Worm (Caenorhabditis elegans) whole organism, late embryonic: ENCODE results near the gene srbc-79.

Experiments
- C08G9.2 ChIP-seq: sonication (generic microtip); optimal IDR thresholded peaks from 2 replicates; lab custom pipeline; 2016; ENCODE audit warnings: mild to moderate bottlenecking, missing genetic modification characterization, moderate library complexity, missing compliant biosample characterization
- C38D4.7 ChIP-seq: fragments of 200-800 bp; sonication (Bioruptor generic); optimal IDR thresholded peaks from 2 replicates; lab custom pipeline; 2018; ENCODE audit warnings: mild to moderate bottlenecking, missing genetic modification characterization, moderate library complexity, missing compliant biosample characterization
- F13H6.1 ChIP-seq: sonication (generic microtip); optimal IDR thresholded peaks from 2 replicates; lab custom pipeline; 2016; ENCODE audit warnings: missing genetic modification characterization, missing compliant biosample characterization
- K09A11.1 ChIP-seq: sonication (generic microtip); optimal IDR thresholded peaks from 2 replicates; lab custom pipeline; 2017; ENCODE audit warnings: antibody characterized with exemption, mild to moderate bottlenecking, missing genetic modification characterization, missing compliant biosample characterization; ENCODE audit not compliant: insufficient read depth
- T23F11.4 ChIP-seq: fragments of 200-800 bp; sonication (Bioruptor generic); optimal IDR thresholded peaks from 2 replicates; lab custom pipeline; 2018; ENCODE audit warnings: mild to moderate bottlenecking, missing genetic modification characterization, missing compliant biosample characterization
- ama-1 ChIP-seq: fragments of 150-350 bp; optimal IDR thresholded peaks from 2 replicates; lab custom pipeline; 2014
- ceh-14 ChIP-seq: sonication (generic microtip); optimal IDR thresholded peaks from 2 replicates; lab custom pipeline; 2016; ENCODE audit warnings: missing genotype, missing genetic modification characterization, missing compliant biosample characterization
- ceh-18 ChIP-seq: sonication (generic microtip); optimal IDR thresholded peaks from 2 replicates; lab custom pipeline; 2016; ENCODE audit warnings: missing genetic modification characterization, missing compliant biosample characterization
- ceh-2 ChIP-seq: sonication (generic microtip); optimal IDR thresholded peaks from 2 replicates; lab custom pipeline; 2016; ENCODE audit warnings: missing genotype, missing genetic modification characterization, missing compliant biosample characterization
- ceh-22 ChIP-seq: sonication (generic microtip); optimal IDR thresholded peaks from 2 replicates; lab custom pipeline; 2017; ENCODE audit warnings: missing biosample characterization, missing genetic modification characterization
- ceh-31 ChIP-seq: sonication (generic microtip); optimal IDR thresholded peaks from 2 replicates; lab custom pipeline; 2016; ENCODE audit warnings: missing genetic modification characterization, missing compliant biosample characterization
- ceh-48 ChIP-seq: sonication (generic microtip); optimal IDR thresholded peaks from 2 replicates; lab custom pipeline; 2016; ENCODE audit warnings: missing genetic modification characterization, inconsistent platforms, missing compliant biosample characterization
- ceh-9 ChIP-seq: sonication (generic microtip); optimal IDR thresholded peaks from 2 replicates; lab custom pipeline; 2016; ENCODE audit warnings: mild to moderate bottlenecking, missing genetic modification characterization, inconsistent platforms, missing compliant biosample characterization
- che-1 ChIP-seq: sonication (generic microtip); optimal IDR thresholded peaks from 2 replicates; lab custom pipeline; 2016; ENCODE audit warnings: mild to moderate bottlenecking, missing genetic modification characterization, missing compliant biosample characterization
- dmd-4 ChIP-seq: sonication (generic microtip); optimal IDR thresholded peaks from 2 replicates; lab custom pipeline; 2016; ENCODE audit warnings: borderline replicate concordance, missing genetic modification characterization, missing compliant biosample characterization
- dve-1 ChIP-seq: sonication (generic microtip); optimal IDR thresholded peaks from 2 replicates; lab custom pipeline; 2017; ENCODE audit warnings: antibody characterized with exemption, mild to moderate bottlenecking, missing genetic modification characterization, missing compliant biosample characterization
- ets-4 ChIP-seq: sonication (generic microtip); optimal IDR thresholded peaks from 2 replicates; lab custom pipeline; 2016; ENCODE audit warnings: missing genetic modification characterization, missing compliant biosample characterization
- eyg-1 ChIP-seq: sonication (generic microtip); optimal IDR thresholded peaks from 2 replicates; lab custom pipeline; 2016; ENCODE audit warnings: missing genotype, missing genetic modification characterization, missing compliant biosample characterization
- fax-1 ChIP-seq: sonication (generic microtip); optimal IDR thresholded peaks from 2 replicates; lab custom pipeline; 2016; ENCODE audit warnings: missing genotype, missing genetic modification characterization, missing compliant biosample characterization
- gmeb-2 ChIP-seq: sonication (generic microtip); optimal IDR thresholded peaks from 2 replicates; lab custom pipeline; 2016; ENCODE audit warnings: missing genetic modification characterization, inconsistent platforms, missing compliant biosample characterization
- hlh-30 ChIP-seq: sonication (generic microtip); optimal IDR thresholded peaks from 2 replicates; lab custom pipeline; 2017; ENCODE audit warnings: antibody characterized with exemption, missing genetic modification characterization, missing compliant biosample characterization; ENCODE audit not compliant: insufficient read depth
- hlh-6 ChIP-seq: sonication (generic microtip); optimal IDR thresholded peaks from 2 replicates; lab custom pipeline; 2016; ENCODE audit warnings: missing genotype, missing genetic modification characterization, missing compliant biosample characterization
- lim-6 ChIP-seq: sonication (generic microtip); optimal IDR thresholded peaks from 2 replicates; lab custom pipeline; 2016; ENCODE audit warnings: missing genetic modification characterization, missing compliant biosample characterization
- mec-3 ChIP-seq: sonication (generic microtip); optimal IDR thresholded peaks from 2 replicates; lab custom pipeline; 2016; ENCODE audit warnings: borderline replicate concordance, missing genetic modification characterization, missing compliant biosample characterization
- nfya-1 ChIP-seq: sonication (generic microtip); optimal IDR thresholded peaks from 2 replicates; lab custom pipeline; 2017; ENCODE audit warnings: missing genetic modification characterization, mild to moderate bottlenecking, missing compliant biosample characterization, antibody characterized with exemption, moderate library complexity
- nhr-232 ChIP-seq: sonication (generic microtip); optimal IDR thresholded peaks from 2 replicates; lab custom pipeline; 2016; ENCODE audit warnings: missing genetic modification characterization, missing compliant biosample characterization
- odd-2 ChIP-seq: sonication (generic microtip); optimal IDR thresholded peaks from 2 replicates; lab custom pipeline; 2017; ENCODE audit warnings: antibody characterized with exemption, mild to moderate bottlenecking, missing genetic modification characterization, missing compliant biosample characterization
- pax-1 ChIP-seq: fragments of 150-350 bp; optimal IDR thresholded peaks from 2 replicates; lab custom pipeline; 2014; ENCODE audit warnings: missing biosample characterization, missing genetic modification characterization
- pha-2 ChIP-seq: sonication (generic microtip); optimal IDR thresholded peaks from 2 replicates; lab custom pipeline; 2017; ENCODE audit warnings: mild to moderate bottlenecking, missing genetic modification characterization, missing compliant biosample characterization
- pros-1 ChIP-seq: fragments of 150-350 bp; optimal IDR thresholded peaks from 2 replicates; lab custom pipeline; 2014; ENCODE audit warnings: missing biosample characterization, missing genetic modification reagents, missing genetic modification characterization
- sdc-2 ChIP-seq: sonication (generic microtip); optimal IDR thresholded peaks from 2 replicates; lab custom pipeline; 2016; ENCODE audit warnings: missing genotype, missing genetic modification characterization, missing compliant biosample characterization
- sox-2 ChIP-seq: fragments of 200-800 bp; sonication (Bioruptor generic); IDR thresholded peaks from 2 replicates; pipeline ENCODE4 v1.3.6; 2022; ENCODE audit warnings: missing genetic modification reagents, missing genetic modification characterization, missing compliant biosample characterization
- syd-9 ChIP-seq: sonication (generic microtip); optimal IDR thresholded peaks from 2 replicates; lab custom pipeline; 2016; ENCODE audit warnings: mild to moderate bottlenecking, missing genetic modification characterization, moderate library complexity, missing compliant biosample characterization
- tbx-2 ChIP-seq: sonication (generic microtip); optimal IDR thresholded peaks from 2 replicates; lab custom pipeline; 2016; ENCODE audit warnings: missing genetic modification characterization, missing compliant biosample characterization
- ttx-3 ChIP-seq: sonication (generic microtip); optimal IDR thresholded peaks from 2 replicates; lab custom pipeline; 2016; ENCODE audit warnings: missing genetic modification reagents, missing genetic modification characterization, missing compliant biosample characterization
- unc-3 ChIP-seq, 2 experiments: fragments of 200-800 bp in 1 of 2; sonication (Bioruptor generic) in 1 of 2; sonication (generic microtip) in 1 of 2; conservative IDR thresholded peaks in 1 of 2; optimal IDR thresholded peaks in 1 of 2; 2 replicates each; pipeline versions ENCODE4 v1.3.6 to Lab custom; 2016 to 2022; ENCODE audit warnings: missing compliant biosample characterization in 2 of 2, missing genetic modification characterization in 2 of 2, missing genetic modification reagents in 1 of 2
- unc-42 ChIP-seq: sonication (generic microtip); optimal IDR thresholded peaks from 2 replicates; lab custom pipeline; 2016; ENCODE audit warnings: missing genotype, missing genetic modification characterization, missing compliant biosample characterization
- unc-55 ChIP-seq: sonication (generic microtip); optimal IDR thresholded peaks from 2 replicates; lab custom pipeline; 2017; ENCODE audit warnings: missing biosample characterization, missing genetic modification reagents, missing genetic modification characterization
- ztf-16 ChIP-seq: sonication (generic microtip); optimal IDR thresholded peaks from 2 replicates; lab custom pipeline; 2017; ENCODE audit warnings: missing genetic modification characterization, missing compliant biosample characterization

srbc-79 gene

ce11 chrV:20460808-20461207 is 31.5 kb downstream of the srbc-79 start, which contains the start of gene B0250.18:
Gene B0250.18 (minus strand): TSS chrV:20460908.
- TF ChIP-seq ceh-9 (tag; lab: Kevin White, UChicago) (no peak), ceh-2 (no peak), nhr-232 (tag; lab: Kevin White, UChicago) (no peak), mec-3 (tag; lab: Kevin White, UChicago) (no peak), F13H6.1 (tag; lab: Kevin White, UChicago) (no peak), ttx-3 (tag; lab: Kevin White, UChicago) (no peak), pros-1 (tag; lab: Kevin White, UChicago) (no peak), ceh-48 (tag; lab: Kevin White, UChicago) (no peak), ceh-22 (tag; lab: Kevin White, UChicago) (no peak), hlh-6 (tag; lab: Kevin White, UChicago) (no peak), fax-1 (tag; lab: Kevin White, UChicago) (no peak), eyg-1 (tag; lab: Kevin White, UChicago) (no peak), ama-1 (lab: Kevin White, UChicago) (no peak), ets-4 (tag; lab: Kevin White, UChicago) (no peak)

- TF ChIP-seq ceh-48 (tag; lab: Kevin White, UChicago), result peak; percentile 83
- TF ChIP-seq hlh-30 (tag; lab: Kevin White, UChicago), result peak; percentile 35
- no peak for TF ChIP-seq lim-6 (tag; lab: Kevin White, UChicago)
- TF ChIP-seq ceh-31 (tag; lab: Kevin White, UChicago), result peak; percentile 10
- TF ChIP-seq tbx-2, result peak; percentile 22
- TF ChIP-seq ceh-18 (tag; lab: Kevin White, UChicago), result no peak
- peak; percentile 17 for TF ChIP-seq nfya-1 (tag; lab: Kevin White, UChicago)
- TF ChIP-seq unc-55, result peak; percentile 7
- TF ChIP-seq gmeb-2 (tag; lab: Kevin White, UChicago), result no peak
Measured at ce11 chrV:20457155-20457554, 35.1 kb downstream of the srbc-79 start.

- TF ChIP-seq T23F11.4 (GFP tag; lab: Kevin White, UChicago), result no peak
- TF ChIP-seq syd-9 (tag; lab: Kevin White, UChicago), result no peak
- no peak for TF ChIP-seq pax-1
- TF ChIP-seq che-1 (tag; lab: Kevin White, UChicago), result no peak
- no peak for TF ChIP-seq unc-42 (tag; lab: Kevin White, UChicago)
- peak; percentile 25 for TF ChIP-seq sdc-2 (tag; lab: Kevin White, UChicago)
- peak; percentile 12 for TF ChIP-seq hlh-6 (tag; lab: Kevin White, UChicago)
- TF ChIP-seq, all 69 proteins: peak for 2
Measured at ce11 chrV:20455637-20456036, 36.6 kb downstream of the srbc-79 start.

- TF ChIP-seq ceh-18 (tag; lab: Kevin White, UChicago), result no peak
- TF ChIP-seq pha-2, result no peak
- no peak for TF ChIP-seq ztf-16 (tag; lab: Kevin White, UChicago)
- TF ChIP-seq C38D4.7, result no peak
- TF ChIP-seq ceh-14 (tag; lab: Kevin White, UChicago), result no peak
- no peak for TF ChIP-seq sox-2 (GFP tag; lab: Robert Waterston, UW)
- no peak for TF ChIP-seq unc-3 (GFP tag; conservative IDR thresholded peaks at IDR 0.05; lab: Robert Waterston, UW)
- no peak for TF ChIP-seq unc-3 (tag; optimal IDR thresholded peaks at IDR 0.05; lab: Kevin White, UChicago)
- TF ChIP-seq, all 69 proteins: peak for 0
Measured at ce11 chrV:20453811-20454210, 38.5 kb downstream of the srbc-79 start, which contains the start of gene srd-70. Gene srd-70 (plus strand): TSS chrV:20454111.

- TF ChIP-seq fax-1 (tag; lab: Kevin White, UChicago) (no peak), dmd-4 (tag; lab: Kevin White, UChicago) (no peak), unc-42 (tag; lab: Kevin White, UChicago) (no peak), K09A11.1 (no peak), odd-2 (tag; lab: Kevin White, UChicago) (no peak), dve-1 (tag; lab: Kevin White, UChicago) (no peak), C08G9.2 (tag; lab: Kevin White, UChicago) (no peak)
Measured at ce11 chrV:20453084-20453483, 39.2 kb downstream of the srbc-79 start, which contains the start of gene F48F5.6. Gene F48F5.6 (minus strand): TSS chrV:20453184.
